Fruit fly (Drosophila melanogaster) whole organism: ENCODE data around the gene Ssb-c31a.

Experiments used
- CG8478 ChIP-seq: fragments of >200 bp; optimal IDR thresholded peaks from 2 replicates; lab custom pipeline; 2018; ENCODE audit warnings: inconsistent platforms
- EcR ChIP-seq, 2 experiments: fragments of >200 bp; optimal IDR thresholded peaks; 2 replicates each; lab custom pipeline; 2017; ENCODE audit warnings: missing biosample characterization in 2 of 2, missing genetic modification characterization in 2 of 2, missing genetic modification reagents in 2 of 2
- psq ChIP-seq: fragments of >200 bp; optimal IDR thresholded peaks from 2 replicates; lab custom pipeline; 2017
- usp ChIP-seq: fragments of >200 bp; optimal IDR thresholded peaks from 2 replicates; lab custom pipeline; 2017; ENCODE audit warnings: missing biosample characterization, missing genetic modification characterization, mixed read lengths

DNA sequence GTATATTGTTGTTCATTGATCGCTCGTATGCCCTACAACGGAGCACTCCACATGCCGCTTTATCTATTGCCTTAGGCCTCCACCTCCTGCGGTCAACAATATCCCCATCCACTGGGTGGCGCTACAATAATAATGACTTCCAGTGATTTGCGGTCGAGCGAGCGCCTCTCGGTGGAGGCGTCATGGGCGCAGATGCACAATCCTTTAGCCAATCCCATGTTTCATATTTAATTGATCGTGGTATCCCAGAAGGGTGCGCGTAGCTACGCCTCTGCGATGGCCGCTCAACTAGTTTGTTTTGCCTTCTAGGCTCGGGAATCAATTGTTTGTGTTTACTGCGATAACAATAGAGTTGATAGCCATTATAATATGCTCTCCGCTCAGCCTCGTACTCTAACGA is 18.0 kb downstream of the Ssb-c31a start:
- TF ChIP-seq EcR (GFP tag; optimal IDR thresholded peaks at IDR 0.05; lab: Kevin White, UChicago): no peak
- TF ChIP-seq usp: no peak
- TF ChIP-seq psq (lab: Kevin White, UChicago): no peak
- no peak for TF ChIP-seq CG8478
